Worm (Caenorhabditis elegans): ENCODE measurements around the gene nhr-93.

The nhr-93 gene

DNA sequence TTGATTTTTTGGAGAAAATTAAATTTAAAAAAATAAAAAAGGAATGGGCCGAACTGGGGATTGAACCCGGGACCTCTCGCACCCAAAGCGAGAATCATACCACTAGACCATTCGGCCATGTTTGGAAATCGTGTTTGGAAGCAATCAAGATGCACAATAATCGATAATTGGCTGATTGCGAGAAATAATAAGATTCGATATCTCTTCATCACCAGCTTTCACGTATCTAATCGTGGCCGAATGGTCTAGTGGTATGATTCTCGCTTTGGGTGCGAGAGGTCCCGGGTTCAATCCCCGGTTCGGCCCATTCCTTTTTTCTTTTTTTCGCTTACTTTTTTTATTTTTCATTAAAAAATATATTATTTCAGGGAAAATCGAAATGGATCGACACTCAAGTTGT, 43.9 kb upstream of the nhr-93 start:
- TF ChIP-seq eyg-1 (tag; optimal IDR thresholded peaks at IDR 0.05) (no peak), pros-1 (tag; optimal IDR thresholded peaks at IDR 0.05) (no peak), lim-6 (tag; optimal IDR thresholded peaks at IDR 0.05) (no peak), ama-1 (optimal IDR thresholded peaks at IDR 0.05) (no peak), ceh-2 (tag; optimal IDR thresholded peaks at IDR 0.05) (no peak), rnt-1 (tag; optimal IDR thresholded peaks at IDR 0.05) (no peak)

DNA sequence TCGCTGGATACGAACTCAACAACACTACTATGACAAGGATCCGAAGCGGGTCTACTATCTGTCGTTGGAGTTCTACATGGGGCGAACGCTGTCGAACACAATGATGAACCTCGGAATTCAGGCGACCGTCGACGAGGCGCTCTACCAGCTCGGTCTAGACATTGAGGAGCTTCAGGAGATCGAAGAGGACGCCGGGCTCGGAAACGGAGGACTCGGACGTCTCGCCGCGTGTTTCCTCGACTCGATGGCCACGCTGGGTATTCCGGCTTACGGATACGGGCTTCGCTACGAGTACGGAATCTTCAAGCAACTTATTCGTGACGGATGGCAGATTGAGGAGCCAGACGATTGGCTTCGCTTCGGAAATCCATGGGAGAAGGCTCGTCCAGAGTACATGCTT, 43.4 kb upstream of the nhr-93 start:
- no peak for TF ChIP-seq fax-1 (tag; optimal IDR thresholded peaks at IDR 0.05)

ce11 chrV:3581034-3581433, 42.8 kb upstream of the nhr-93 start:
- no peak for TF ChIP-seq odd-2 (tag; optimal IDR thresholded peaks at IDR 0.05)
- TF ChIP-seq unc-86 (tag; optimal IDR thresholded peaks at IDR 0.05), result no peak
- TF ChIP-seq sox-4 (tag; optimal IDR thresholded peaks at IDR 0.05), result no peak
- no peak for TF ChIP-seq ceh-19 (GFP tag; optimal IDR thresholded peaks at IDR 0.05)
- no peak for TF ChIP-seq nhr-232 (tag; optimal IDR thresholded peaks at IDR 0.05)
- TF ChIP-seq ceh-48 (tag; optimal IDR thresholded peaks at IDR 0.05), result no peak
- TF ChIP-seq pha-2 (tag; optimal IDR thresholded peaks at IDR 0.05), result no peak
- TF ChIP-seq hlh-15 (tag; optimal IDR thresholded peaks at IDR 0.05), result no peak
- TF ChIP-seq Y22D7AL.16 (tag; optimal IDR thresholded peaks at IDR 0.05), result no peak
- no peak for TF ChIP-seq unc-3 (GFP tag; conservative IDR thresholded peaks at IDR 0.05)
- TF ChIP-seq unc-3 (tag; optimal IDR thresholded peaks at IDR 0.05), result no peak
- TF ChIP-seq ceh-34 (tag; optimal IDR thresholded peaks at IDR 0.05), result no peak
- no peak for TF ChIP-seq fax-1 (tag; optimal IDR thresholded peaks at IDR 0.05)
- no peak for TF ChIP-seq ceh-45 (GFP tag; IDR thresholded peaks at IDR 0.05)
- no peak for TF ChIP-seq fkh-6 (tag; optimal IDR thresholded peaks at IDR 0.05)
- TF ChIP-seq tbx-7 (tag; optimal IDR thresholded peaks at IDR 0.05), result no peak
- TF ChIP-seq C08G9.2 (tag; optimal IDR thresholded peaks at IDR 0.05), result no peak
- TF ChIP-seq K09A11.1 (tag; optimal IDR thresholded peaks at IDR 0.05; ENCODE audit: insufficient read depth), result no peak
- no peak for TF ChIP-seq syd-9 (tag; optimal IDR thresholded peaks at IDR 0.05)
- no peak for TF ChIP-seq ztf-16 (tag; optimal IDR thresholded peaks at IDR 0.05)

DNA sequence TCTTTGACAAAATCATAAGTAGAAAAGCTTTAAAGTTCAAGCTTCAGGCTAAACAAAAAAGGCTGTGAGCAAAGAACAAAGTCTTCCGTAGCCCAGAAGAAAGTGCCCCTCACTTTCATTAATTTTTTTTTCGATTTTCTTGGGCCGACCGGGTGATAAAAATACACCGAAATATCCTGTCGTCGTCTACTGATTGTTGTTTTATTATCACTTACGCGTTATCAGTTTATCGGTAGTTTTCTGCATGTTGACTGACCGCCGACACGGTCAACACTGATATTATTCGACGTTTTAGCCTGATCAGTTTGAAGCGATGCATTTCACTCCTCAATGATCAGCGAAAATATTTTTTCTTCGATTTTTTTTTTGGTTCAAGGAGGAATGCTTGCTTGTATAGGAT, 42.2 kb upstream of the nhr-93 start:
- TF ChIP-seq F13H6.1 (tag; optimal IDR thresholded peaks at IDR 0.05) (no peak), elt-2 (tag; optimal IDR thresholded peaks at IDR 0.05) (peak; percentile 88)

- peak; percentile 9 for TF ChIP-seq nfya-1 (tag; optimal IDR thresholded peaks at IDR 0.05)
- TF ChIP-seq ceh-18 (tag; optimal IDR thresholded peaks at IDR 0.05), result peak; percentile 41
- TF ChIP-seq unc-55 (GFP tag; optimal IDR thresholded peaks at IDR 0.05), result peak; percentile 2
- TF ChIP-seq ceh-34 (tag; optimal IDR thresholded peaks at IDR 0.05), result no peak
These were observed 41.6 kb upstream of the nhr-93 start for ce11 chrV:3579795-3580194.

DNA sequence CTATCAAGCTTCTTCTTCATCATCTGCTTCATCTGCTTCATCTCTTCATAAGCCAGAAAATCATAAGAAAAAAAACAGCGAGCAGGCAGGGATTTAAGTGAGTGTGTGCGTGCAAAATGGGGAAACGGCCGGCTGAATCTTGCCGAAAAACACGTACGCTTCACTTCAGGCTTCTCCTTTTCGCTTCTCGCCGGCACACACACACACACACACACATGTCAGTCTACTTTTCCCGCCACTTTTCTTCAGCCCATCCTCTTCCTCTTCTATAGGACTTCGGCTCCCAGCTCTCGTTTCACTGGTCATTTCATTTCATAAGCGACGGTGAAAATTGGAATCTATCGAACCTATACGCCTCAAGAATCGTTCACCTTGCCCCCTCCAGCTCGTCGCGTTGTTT, 41.0 kb upstream of the nhr-93 start:
- TF ChIP-seq unc-86 (tag; optimal IDR thresholded peaks at IDR 0.05), result no peak
- TF ChIP-seq K02D7.2 (tag; optimal IDR thresholded peaks at IDR 0.05), result no peak
- no peak for TF ChIP-seq hlh-15 (tag; optimal IDR thresholded peaks at IDR 0.05)
- TF ChIP-seq tbx-2 (tag; optimal IDR thresholded peaks at IDR 0.05), result no peak
- TF ChIP-seq dve-1 (tag; optimal IDR thresholded peaks at IDR 0.05), result no peak
- TF ChIP-seq odd-2 (tag; optimal IDR thresholded peaks at IDR 0.05), result no peak
